Worm (Caenorhabditis elegans) whole organism, young adult: ENCODE measurements around the gene clec-22.
A peak's percentile ranks its signal among the peaks of the same experiment; 100 is the strongest.

Experiments used
- B0035.1 ChIP-seq: sonication (generic microtip); optimal IDR thresholded peaks from 2 replicates; lab custom pipeline; 2016; ENCODE audit warnings: missing genetic modification characterization, mild to moderate bottlenecking, missing compliant biosample characterization, missing genotype, missing genetic modification reagents
- B0261.1 ChIP-seq: sonication (generic microtip); optimal IDR thresholded peaks from 2 replicates; lab custom pipeline; 2016; ENCODE audit warnings: mild to moderate bottlenecking, missing genetic modification characterization, moderate library complexity, missing compliant biosample characterization
- F22D6.2 ChIP-seq: sonication (generic microtip); optimal IDR thresholded peaks from 2 replicates; lab custom pipeline; 2016; ENCODE audit warnings: mild to moderate bottlenecking, missing genetic modification characterization, missing compliant biosample characterization
- F37B4.10 ChIP-seq: fragments of 200-800 bp; sonication (Bioruptor generic); IDR thresholded peaks from 2 replicates; pipeline ENCODE4 v1.3.6; 2022; ENCODE audit warnings: missing genetic modification characterization, missing compliant biosample characterization
- F52B5.7 ChIP-seq: sonication (generic microtip); optimal IDR thresholded peaks from 2 replicates; lab custom pipeline; 2016; ENCODE audit warnings: mild to moderate bottlenecking, missing genetic modification characterization, missing compliant biosample characterization
- F57A8.1 ChIP-seq: fragments of 200-800 bp; sonication (Bioruptor generic); optimal IDR thresholded peaks from 2 replicates; lab custom pipeline; 2018; ENCODE audit warnings: mild to moderate bottlenecking, missing genetic modification characterization, moderate library complexity, missing compliant biosample characterization
- K12H6.12 ChIP-seq: fragments of 200-800 bp; sonication (Bioruptor generic); optimal IDR thresholded peaks from 2 replicates; lab custom pipeline; 2018; ENCODE audit warnings: mild to moderate bottlenecking, missing genetic modification characterization, missing compliant biosample characterization
- T26A5.8 ChIP-seq: sonication (generic microtip); optimal IDR thresholded peaks from 2 replicates; lab custom pipeline; 2016; ENCODE audit warnings: missing genetic modification characterization, missing compliant biosample characterization
- atf-7 ChIP-seq: sonication (generic microtip); optimal IDR thresholded peaks from 2 replicates; lab custom pipeline; 2017; ENCODE audit warnings: mild to moderate bottlenecking, missing genetic modification characterization, missing compliant biosample characterization
- attf-5 ChIP-seq: fragments of 200-800 bp; sonication (Bioruptor generic); optimal IDR thresholded peaks from 2 replicates; lab custom pipeline; 2018; ENCODE audit warnings: mild to moderate bottlenecking, missing genetic modification characterization, missing compliant biosample characterization
- bed-2 ChIP-seq: fragments of 200-800 bp; sonication (Bioruptor generic); IDR thresholded peaks from 2 replicates; pipeline ENCODE4 v1.3.6; 2022; ENCODE audit warnings: missing genetic modification reagents, missing genetic modification characterization, missing compliant biosample characterization
- cebp-1 ChIP-seq, 2 experiments: fragments of 200-800 bp in 1 of 2; sonication (Bioruptor generic) in 1 of 2; sonication (generic microtip) in 1 of 2; IDR thresholded peaks in 1 of 2; optimal IDR thresholded peaks in 1 of 2; 2 replicates each; pipeline versions ENCODE4 v1.3.6 to Lab custom; 2017 to 2022; ENCODE audit warnings: missing compliant biosample characterization in 2 of 2, missing genetic modification characterization in 2 of 2, mild to moderate bottlenecking in 1 of 2, missing genetic modification reagents in 1 of 2, moderate library complexity in 1 of 2
- ceh-58 ChIP-seq: fragments of 200-800 bp; sonication (Bioruptor generic); IDR thresholded peaks from 2 replicates; pipeline ENCODE4 v1.3.6; 2022; ENCODE audit warnings: missing genetic modification characterization, missing compliant biosample characterization
- ceh-79 ChIP-seq: sonication (generic microtip); optimal IDR thresholded peaks from 2 replicates; lab custom pipeline; 2017; ENCODE audit warnings: mild to moderate bottlenecking, missing genetic modification characterization, missing compliant biosample characterization
- ceh-91 ChIP-seq: fragments of 200-800 bp; sonication (Bioruptor generic); IDR thresholded peaks from 2 replicates; pipeline ENCODE4 v1.3.6; 2022; ENCODE audit warnings: missing genetic modification reagents, missing genetic modification characterization, missing compliant biosample characterization
- chd-7 ChIP-seq: sonication (generic microtip); optimal IDR thresholded peaks from 2 replicates; lab custom pipeline; 2016; ENCODE audit warnings: mild to moderate bottlenecking, missing genetic modification characterization, moderate library complexity, missing compliant biosample characterization
- dox-1 ChIP-seq: fragments of 200-800 bp; sonication (Bioruptor generic); IDR thresholded peaks from 2 replicates; pipeline ENCODE4 v1.3.6; 2022; ENCODE audit warnings: missing genetic modification reagents, missing genetic modification characterization, missing compliant biosample characterization
- ekl-4 ChIP-seq: fragments of 200-800 bp; sonication (Bioruptor generic); IDR thresholded peaks from 2 replicates; pipeline ENCODE4 v1.3.6; 2022; ENCODE audit warnings: missing genetic modification reagents, missing genetic modification characterization, missing compliant biosample characterization
- fkh-3 ChIP-seq: sonication (generic microtip); optimal IDR thresholded peaks from 2 replicates; lab custom pipeline; 2016; ENCODE audit warnings: mild to moderate bottlenecking, missing genetic modification characterization, missing compliant biosample characterization
- hmg-20 ChIP-seq: fragments of 200-800 bp; sonication (Bioruptor generic); IDR thresholded peaks from 2 replicates; pipeline ENCODE4 v1.3.6; 2022; ENCODE audit warnings: missing genetic modification reagents, missing genetic modification characterization, missing compliant biosample characterization
- lsy-27 ChIP-seq: sonication (generic microtip); optimal IDR thresholded peaks from 2 replicates; lab custom pipeline; 2017; ENCODE audit warnings: missing genetic modification characterization, mild to moderate bottlenecking, missing compliant biosample characterization, antibody characterized with exemption, missing genotype, borderline replicate concordance; ENCODE audit not compliant: insufficient read depth
- madf-10 ChIP-seq: sonication (generic microtip); optimal IDR thresholded peaks from 2 replicates; lab custom pipeline; 2016; ENCODE audit warnings: mild to moderate bottlenecking, missing genetic modification characterization, missing compliant biosample characterization
- madf-3 ChIP-seq: fragments of 200-800 bp; sonication (Bioruptor generic); IDR thresholded peaks from 2 replicates; pipeline ENCODE4 v1.3.6; 2022; ENCODE audit warnings: missing genetic modification reagents, missing genetic modification characterization, missing compliant biosample characterization
- madf-8 ChIP-seq: fragments of 200-800 bp; sonication (Bioruptor generic); conservative IDR thresholded peaks from 2 replicates; pipeline ENCODE4 v1.3.6; 2022; ENCODE audit warnings: missing genetic modification reagents, missing genetic modification characterization, missing compliant biosample characterization
- mcd-1 ChIP-seq: fragments of 200-800 bp; sonication (Bioruptor generic); IDR thresholded peaks from 2 replicates; pipeline ENCODE4 v1.3.6; 2022; ENCODE audit warnings: missing genetic modification reagents, missing genetic modification characterization, missing compliant biosample characterization
- nfya-1 ChIP-seq: sonication (generic microtip); optimal IDR thresholded peaks from 2 replicates; lab custom pipeline; 2017; ENCODE audit warnings: antibody characterized with exemption, missing compliant biosample characterization, missing genetic modification characterization, borderline replicate concordance; ENCODE audit not compliant: insufficient read depth
- nfyb-1 ChIP-seq: fragments of 200-800 bp; sonication (Bioruptor generic); IDR thresholded peaks from 2 replicates; pipeline ENCODE4 v1.3.6; 2022; ENCODE audit warnings: missing genetic modification reagents, missing genetic modification characterization, missing compliant biosample characterization
- nhr-179 ChIP-seq: sonication (generic microtip); optimal IDR thresholded peaks from 2 replicates; lab custom pipeline; 2016; ENCODE audit warnings: mild to moderate bottlenecking, missing genetic modification characterization, missing compliant biosample characterization
- nhr-80 ChIP-seq: sonication (generic microtip); optimal IDR thresholded peaks from 2 replicates; lab custom pipeline; 2016; ENCODE audit warnings: missing genetic modification characterization, missing compliant biosample characterization
- snpc-1.3 ChIP-seq: sonication (generic microtip); optimal IDR thresholded peaks from 2 replicates; lab custom pipeline; 2017; ENCODE audit warnings: missing genetic modification characterization, mild to moderate bottlenecking, missing compliant biosample characterization, antibody characterized with exemption, moderate library complexity, missing genotype, missing genetic modification reagents; ENCODE audit not compliant: insufficient read depth
- snpc-3.4 ChIP-seq: sonication (generic microtip); optimal IDR thresholded peaks from 2 replicates; lab custom pipeline; 2017; ENCODE audit warnings: missing genetic modification characterization, mild to moderate bottlenecking, missing compliant biosample characterization, antibody characterized with exemption, moderate library complexity, missing genotype, missing genetic modification reagents
- snpc-4 ChIP-seq, 5 experiments: fragments of 150-350 bp in 1 of 5; sonication (generic microtip) in 4 of 5; optimal IDR thresholded peaks; 2 replicates each; lab custom pipeline; 2014 to 2018; ENCODE audit warnings: missing genetic modification characterization in 5 of 5, missing biosample characterization in 3 of 5, antibody characterized with exemption in 2 of 5, mild to moderate bottlenecking in 2 of 5, missing compliant biosample characterization in 2 of 5, missing genotype in 2 of 5, moderate library complexity in 2 of 5, missing genetic modification reagents in 1 of 5
- somi-1 ChIP-seq: fragments of 200-800 bp; sonication (Bioruptor generic); optimal IDR thresholded peaks from 2 replicates; lab custom pipeline; 2018; ENCODE audit warnings: mild to moderate bottlenecking, missing genetic modification characterization, missing compliant biosample characterization
- zfh-2 ChIP-seq: fragments of 200-800 bp; sonication (Bioruptor generic); conservative IDR thresholded peaks from 2 replicates; pipeline ENCODE4 v1.3.6; 2022; ENCODE audit warnings: missing genetic modification reagents, missing genetic modification characterization, missing compliant biosample characterization
- ztf-3 ChIP-seq: fragments of 200-800 bp; sonication (Bioruptor generic); optimal IDR thresholded peaks from 2 replicates; lab custom pipeline; 2018; ENCODE audit warnings: mild to moderate bottlenecking, missing genetic modification characterization, missing compliant biosample characterization

The clec-22 gene

DNA sequence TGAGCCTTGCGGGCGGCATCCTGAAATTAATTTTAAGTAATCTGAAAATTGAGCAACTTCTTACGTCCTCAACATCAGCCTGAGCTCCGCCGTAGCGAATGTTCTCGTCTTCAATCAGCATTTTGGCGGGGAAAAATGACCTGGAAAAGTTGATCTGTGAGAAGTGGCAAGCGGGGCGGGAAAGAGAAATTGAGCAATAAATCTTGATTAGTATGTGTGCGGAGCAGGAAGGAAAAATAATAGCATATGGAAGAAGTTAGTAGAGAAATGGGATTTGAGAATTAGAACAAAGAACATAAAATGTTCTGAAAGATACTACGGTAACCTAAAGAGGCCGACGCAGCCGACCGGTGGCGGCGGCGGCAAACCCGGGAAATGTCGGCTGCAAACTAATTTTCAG, 23.2 kb upstream of the clec-22 start, which contains the start of gene tni-3:
Gene tni-3 (minus strand): TSS at position 140 of the 400 bp plus-strand sequence.
- TF ChIP-seq madf-8 (no peak), ceh-58 (no peak), madf-10 (tag; lab: Kevin White, UChicago) (no peak)

DNA sequence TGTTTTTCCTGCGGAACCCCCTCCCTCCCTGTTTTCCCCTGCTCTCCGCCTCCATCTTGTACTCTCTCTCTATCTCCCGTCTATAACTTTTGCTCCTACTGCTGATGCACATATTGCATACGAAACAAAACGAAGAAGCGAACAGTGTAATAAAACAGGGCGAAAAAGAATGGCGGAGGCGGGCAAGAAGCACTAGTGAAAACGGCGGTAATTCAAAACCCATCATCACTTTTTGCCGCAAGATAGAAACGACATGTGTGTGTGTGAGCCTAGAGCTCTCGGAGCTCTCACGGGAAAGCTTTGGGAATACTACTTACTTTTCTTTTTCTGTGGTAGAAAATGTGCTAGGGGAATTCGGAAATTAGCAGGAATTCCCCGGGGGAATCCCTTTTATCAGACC, 22.1 kb upstream of the clec-22 start:
- TF ChIP-seq nhr-179 (tag; lab: Kevin White, UChicago) (no peak), mcd-1 (GFP tag; lab: Robert Waterston, UW) (no peak), F57A8.1 (GFP tag; lab: Kevin White, UChicago) (no peak), B0261.1 (no peak), snpc-1.3 (tag; lab: Kevin White, UChicago) (no peak), cebp-1 (GFP tag; IDR thresholded peaks at IDR 0.05; lab: Robert Waterston, UW) (no peak), cebp-1 (tag; optimal IDR thresholded peaks at IDR 0.05; lab: Kevin White, UChicago) (no peak), nhr-80 (tag; lab: Kevin White, UChicago) (no peak), somi-1 (GFP tag; lab: Kevin White, UChicago) (no peak), nfyb-1 (GFP tag; lab: Robert Waterston, UW) (no peak), snpc-3.4 (no peak), B0035.1 (tag; lab: Kevin White, UChicago) (no peak), attf-5 (GFP tag; lab: Kevin White, UChicago) (no peak), bed-2 (GFP tag; lab: Robert Waterston, UW) (no peak), chd-7 (tag; lab: Kevin White, UChicago) (no peak), T26A5.8 (tag; lab: Kevin White, UChicago) (no peak), ceh-79 (tag; lab: Kevin White, UChicago) (no peak), ekl-4 (GFP tag; lab: Robert Waterston, UW) (no peak), F22D6.2 (no peak), lsy-27 (no peak)

DNA sequence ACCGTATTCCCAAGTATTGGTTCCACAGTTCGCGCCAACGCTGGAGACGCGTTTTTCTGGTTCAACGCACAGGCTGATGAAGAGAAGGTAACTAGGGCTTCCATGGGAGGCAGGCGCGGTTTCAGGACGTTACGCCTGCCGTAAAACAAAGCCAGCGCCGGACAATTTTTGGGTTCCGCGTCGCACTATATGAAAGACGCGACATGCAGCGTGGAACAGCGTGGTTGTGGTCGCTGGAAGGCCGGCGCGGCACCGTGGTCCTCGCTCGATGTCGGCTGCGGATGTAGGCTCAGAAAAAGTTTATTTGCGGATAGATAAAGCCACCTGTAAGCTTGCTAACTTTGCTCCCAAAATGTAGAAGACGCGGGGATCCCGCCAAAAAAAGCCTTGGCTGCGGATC, 19.8 kb upstream of the clec-22 start:
- TF ChIP-seq nfyb-1 (GFP tag; lab: Robert Waterston, UW) (0 out of 2 replicates have a peak, but pooled peaks have one; percentile 39), dox-1 (GFP tag; lab: Robert Waterston, UW) (no peak), madf-3 (GFP tag; lab: Robert Waterston, UW) (no peak), snpc-4 (GFP tag; optimal IDR thresholded peaks at IDR 0.05; lab: Kevin White, UChicago) (no peak), snpc-4 (tag; optimal IDR thresholded peaks at IDR 0.05; lab: Kevin White, UChicago) (peak in 2 of 4 experiments; percentile 47 to 75), fkh-3 (no peak), zfh-2 (GFP tag; lab: Robert Waterston, UW) (peak; percentile 68)

DNA sequence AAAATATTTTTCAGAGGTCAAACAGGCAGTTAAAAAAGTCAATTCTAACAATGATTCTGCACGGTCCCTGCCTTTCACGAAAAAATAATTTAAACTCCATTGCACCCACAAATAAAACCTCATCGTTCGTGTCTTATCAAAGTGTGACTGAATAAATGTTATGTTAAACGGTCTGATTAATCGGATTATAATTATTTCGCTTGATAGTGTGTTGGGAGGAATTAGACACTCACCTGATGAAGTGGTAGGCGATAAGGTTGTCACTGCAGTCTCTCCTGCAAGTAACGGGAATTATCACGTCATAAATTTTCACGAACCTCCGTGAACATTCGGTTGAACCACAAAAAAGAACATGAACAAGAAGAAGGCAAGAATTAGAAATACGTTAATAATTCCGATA, 17.9 kb upstream of the clec-22 start:
- TF ChIP-seq nhr-80 (tag; lab: Kevin White, UChicago) (peak; percentile 72), atf-7 (tag; lab: Kevin White, UChicago) (no peak), somi-1 (GFP tag; lab: Kevin White, UChicago) (no peak)

DNA sequence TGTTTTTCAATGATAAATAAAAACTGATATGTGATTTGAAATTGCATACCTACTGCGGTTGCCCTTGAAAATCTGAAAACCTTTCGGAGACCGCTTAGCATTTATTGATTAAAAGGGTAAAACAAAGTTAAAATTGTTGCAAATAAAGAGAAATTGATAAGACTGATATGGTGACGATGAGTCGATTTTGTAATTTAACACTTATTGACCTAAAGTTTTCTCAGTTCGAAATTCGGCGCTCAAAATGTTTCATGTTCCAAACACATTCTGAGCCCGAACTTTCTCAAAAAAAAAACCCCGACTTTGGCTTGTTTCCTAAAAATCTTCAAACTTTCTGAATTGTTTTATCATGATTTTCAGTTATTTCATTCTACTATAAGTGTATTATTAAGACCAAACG, 17.3 kb upstream of the clec-22 start, which contains the start of gene clec-40:
Gene clec-40 (minus strand): TSS at position 101 of the 400 bp plus-strand sequence.
- no peak for TF ChIP-seq F37B4.10
- TF ChIP-seq F52B5.7 (tag; lab: Kevin White, UChicago) = no peak
- TF ChIP-seq hmg-20 (GFP tag; lab: Robert Waterston, UW) = no peak
- no peak for TF ChIP-seq ztf-3
- TF ChIP-seq ceh-79 (tag; lab: Kevin White, UChicago) = no peak
- TF ChIP-seq K12H6.12 (tag; lab: Kevin White, UChicago) = no peak
- TF ChIP-seq ceh-91 = no peak
- TF ChIP-seq somi-1 (GFP tag; lab: Kevin White, UChicago) = no peak
- no peak for TF ChIP-seq nfya-1
